Fruit fly (Drosophila melanogaster): ENCODE measurements around the gene CG5885.

CG5885 gene

dm6 chr2L:9915011-9915850 lies 2.9 kb downstream of the CG5885 start, which contains the start of gene yip2:
yip2 (plus strand) TSS chr2L:9915253.
- TF ChIP-seq CG32121 (GFP tag; IDR thresholded peaks at IDR 0.05), result peak; percentile 96
- TF ChIP-seq CG9948 (tag; optimal IDR thresholded peaks at IDR 0.05), result peak; percentile 77
- peak; percentile 97 for TF ChIP-seq CG12605 (GFP tag; IDR thresholded peaks at IDR 0.05)
- TF ChIP-seq Ets98B (GFP tag; IDR thresholded peaks at IDR 0.05), result peak; percentile 91
- peak; percentile 99 for TF ChIP-seq Pif1B (GFP tag; optimal IDR thresholded peaks at IDR 0.05)
- peak; percentile 96 for TF ChIP-seq CG8301 (tag; optimal IDR thresholded peaks at IDR 0.05)
- peak; percentile 89 for TF ChIP-seq CG17806 (tag; optimal IDR thresholded peaks at IDR 0.05)
- peak; percentile 92 for TF ChIP-seq fd96Ca (GFP tag; IDR thresholded peaks at IDR 0.05)
- TF ChIP-seq CG10348 (GFP tag; IDR thresholded peaks at IDR 0.05), result no peak
- peak; percentile 66; the same call in 1 of the 2 replicates for TF ChIP-seq rn (GFP tag; IDR thresholded peaks at IDR 0.05)
- TF ChIP-seq Snoo (tag; optimal IDR thresholded peaks at IDR 0.05), result peak; percentile 98
- peak; percentile 87 for TF ChIP-seq CG15710 (tag; optimal IDR thresholded peaks at IDR 0.05)
- TF ChIP-seq CG14655 (GFP tag; optimal IDR thresholded peaks at IDR 0.05), result peak; percentile 98
- peak; percentile 98 for TF ChIP-seq Pif1A (GFP tag; optimal IDR thresholded peaks at IDR 0.05)
- TF ChIP-seq EcR (GFP tag; optimal IDR thresholded peaks at IDR 0.05), result peak; percentile 81
- TF ChIP-seq gl (tag; optimal IDR thresholded peaks at IDR 0.05), result peak; percentile 100
- peak; percentile 93 for TF ChIP-seq CG8159 (tag; optimal IDR thresholded peaks at IDR 0.05)
- TF ChIP-seq CG34367 (tag; optimal IDR thresholded peaks at IDR 0.05), result peak; percentile 94
- TF ChIP-seq CG4496 (GFP tag; IDR thresholded peaks at IDR 0.05), result peak; percentile 92
- TF ChIP-seq D1 (tag; optimal IDR thresholded peaks at IDR 0.05), result peak; percentile 54
- TF ChIP-seq CG13204 (GFP tag; optimal IDR thresholded peaks at IDR 0.05), result peak; percentile 100

dm6 chr2L:9912570-9913260 lies 5.4 kb downstream of the CG5885 start, which contains the start of the genes Etl1 and Srp54:
Etl1 (minus strand) TSS chr2L:9912608.
Srp54 (plus strand) TSS chr2L:9912911.
- TF ChIP-seq CG8159 (tag; optimal IDR thresholded peaks at IDR 0.05), result no peak

- TF ChIP-seq gl (tag; optimal IDR thresholded peaks at IDR 0.05) (no peak), CG17806 (tag; optimal IDR thresholded peaks at IDR 0.05) (peak; percentile 5), Pif1A (GFP tag; optimal IDR thresholded peaks at IDR 0.05) (peak; percentile 39), CG13204 (GFP tag; optimal IDR thresholded peaks at IDR 0.05) (no peak), Ets98B (GFP tag; IDR thresholded peaks at IDR 0.05) (peak; percentile 76), CG9948 (tag; optimal IDR thresholded peaks at IDR 0.05) (no peak), CG10348 (GFP tag; IDR thresholded peaks at IDR 0.05) (no peak), CG8301 (tag; optimal IDR thresholded peaks at IDR 0.05) (peak; percentile 0), CG8159 (tag; optimal IDR thresholded peaks at IDR 0.05) (no peak), CG4496 (GFP tag; IDR thresholded peaks at IDR 0.05) (peak; percentile 73), CG34367 (tag; optimal IDR thresholded peaks at IDR 0.05) (no peak), D1 (tag; optimal IDR thresholded peaks at IDR 0.05) (no peak), Snoo (tag; optimal IDR thresholded peaks at IDR 0.05) (peak; percentile 10), fd96Ca (GFP tag; IDR thresholded peaks at IDR 0.05) (peak; percentile 63; the same call in 2 of the 3 replicates), CG14655 (GFP tag; optimal IDR thresholded peaks at IDR 0.05) (no peak), CG32121 (GFP tag; IDR thresholded peaks at IDR 0.05) (peak; percentile 50; the same call in 1 of the 2 replicates), CG12605 (GFP tag; IDR thresholded peaks at IDR 0.05) (0 out of 2 replicates have a peak, but pooled peaks have one; percentile 17)
These were observed 6.3 kb downstream of the CG5885 start for dm6 chr2L:9911783-9912182.

- TF ChIP-seq Pif1B (GFP tag; optimal IDR thresholded peaks at IDR 0.05), result no peak
- TF ChIP-seq CG14655 (GFP tag; optimal IDR thresholded peaks at IDR 0.05), result peak; percentile 17
- TF ChIP-seq CG8159 (tag; optimal IDR thresholded peaks at IDR 0.05), result peak; percentile 25
- peak; percentile 9 for TF ChIP-seq CG8301 (tag; optimal IDR thresholded peaks at IDR 0.05)
- peak; percentile 65 for TF ChIP-seq CG12605 (GFP tag; IDR thresholded peaks at IDR 0.05)
- no peak for TF ChIP-seq D1 (tag; optimal IDR thresholded peaks at IDR 0.05)
- no peak for TF ChIP-seq CG10348 (GFP tag; IDR thresholded peaks at IDR 0.05)
- peak; percentile 8 for TF ChIP-seq CG13204 (GFP tag; optimal IDR thresholded peaks at IDR 0.05)
- TF ChIP-seq CG32121 (GFP tag; IDR thresholded peaks at IDR 0.05), result no peak
- TF ChIP-seq EcR (GFP tag; optimal IDR thresholded peaks at IDR 0.05), result no peak
- peak; percentile 21 for TF ChIP-seq Snoo (tag; optimal IDR thresholded peaks at IDR 0.05)
- peak; percentile 19 for TF ChIP-seq Pif1A (GFP tag; optimal IDR thresholded peaks at IDR 0.05)
- peak; percentile 51; the same call in 1 of the 2 replicates for TF ChIP-seq Ets98B (GFP tag; IDR thresholded peaks at IDR 0.05)
These were observed 9.6 kb downstream of the CG5885 start, which contains the start of gene CG13124 for dm6 chr2L:9908468-9908967. CG13124 (minus strand) TSS chr2L:9908633.
